Worm (Caenorhabditis elegans) whole organism, late embryonic: Measurements from ENCODE around the gene mnp-1.

Experiments
- C38D4.7 ChIP-seq: fragments of 200-800 bp; sonication (Bioruptor generic); optimal IDR thresholded peaks from 2 replicates; lab custom pipeline; 2018; ENCODE audit warnings: mild to moderate bottlenecking, missing genetic modification characterization, moderate library complexity, missing compliant biosample characterization
- Y22D7AL.16 ChIP-seq: sonication (generic microtip); optimal IDR thresholded peaks from 2 replicates; lab custom pipeline; 2016; ENCODE audit warnings: missing genetic modification characterization, missing compliant biosample characterization
- ahr-1 ChIP-seq: sonication (generic microtip); optimal IDR thresholded peaks from 2 replicates; lab custom pipeline; 2016; ENCODE audit warnings: missing genetic modification characterization, missing compliant biosample characterization
- ama-1 ChIP-seq: fragments of 150-350 bp; optimal IDR thresholded peaks from 2 replicates; lab custom pipeline; 2014
- ceh-2 ChIP-seq: sonication (generic microtip); optimal IDR thresholded peaks from 2 replicates; lab custom pipeline; 2016; ENCODE audit warnings: missing genotype, missing genetic modification characterization, missing compliant biosample characterization
- ceh-22 ChIP-seq: sonication (generic microtip); optimal IDR thresholded peaks from 2 replicates; lab custom pipeline; 2017; ENCODE audit warnings: missing biosample characterization, missing genetic modification characterization
- ceh-30 ChIP-seq: fragments of 150-350 bp; optimal IDR thresholded peaks from 2 replicates; lab custom pipeline; 2014; ENCODE audit warnings: missing biosample characterization, missing genetic modification characterization
- ceh-31 ChIP-seq: sonication (generic microtip); optimal IDR thresholded peaks from 2 replicates; lab custom pipeline; 2016; ENCODE audit warnings: missing genetic modification characterization, missing compliant biosample characterization
- ceh-45 ChIP-seq: fragments of 200-800 bp; sonication (Bioruptor generic); IDR thresholded peaks from 2 replicates; pipeline ENCODE4 v1.3.6; 2022; ENCODE audit warnings: missing genetic modification reagents, missing genetic modification characterization, missing compliant biosample characterization
- ceh-48 ChIP-seq: sonication (generic microtip); optimal IDR thresholded peaks from 2 replicates; lab custom pipeline; 2016; ENCODE audit warnings: missing genetic modification characterization, inconsistent platforms, missing compliant biosample characterization
- ceh-9 ChIP-seq: sonication (generic microtip); optimal IDR thresholded peaks from 2 replicates; lab custom pipeline; 2016; ENCODE audit warnings: mild to moderate bottlenecking, missing genetic modification characterization, inconsistent platforms, missing compliant biosample characterization
- che-1 ChIP-seq: sonication (generic microtip); optimal IDR thresholded peaks from 2 replicates; lab custom pipeline; 2016; ENCODE audit warnings: mild to moderate bottlenecking, missing genetic modification characterization, missing compliant biosample characterization
- dmd-4 ChIP-seq: sonication (generic microtip); optimal IDR thresholded peaks from 2 replicates; lab custom pipeline; 2016; ENCODE audit warnings: borderline replicate concordance, missing genetic modification characterization, missing compliant biosample characterization
- elt-2 ChIP-seq: sonication (generic microtip); optimal IDR thresholded peaks from 2 replicates; lab custom pipeline; 2016; ENCODE audit warnings: missing genetic modification reagents, missing genetic modification characterization, missing compliant biosample characterization
- eyg-1 ChIP-seq: sonication (generic microtip); optimal IDR thresholded peaks from 2 replicates; lab custom pipeline; 2016; ENCODE audit warnings: missing genotype, missing genetic modification characterization, missing compliant biosample characterization
- fkh-10 ChIP-seq: fragments of 150-350 bp; optimal IDR thresholded peaks from 2 replicates; lab custom pipeline; 2014; ENCODE audit warnings: missing biosample characterization, missing genetic modification reagents, missing genetic modification characterization
- fkh-6 ChIP-seq: sonication (generic microtip); optimal IDR thresholded peaks from 2 replicates; lab custom pipeline; 2016; ENCODE audit warnings: missing genetic modification characterization, missing compliant biosample characterization
- hlh-30 ChIP-seq: sonication (generic microtip); optimal IDR thresholded peaks from 2 replicates; lab custom pipeline; 2017; ENCODE audit warnings: antibody characterized with exemption, missing genetic modification characterization, missing compliant biosample characterization; ENCODE audit not compliant: insufficient read depth
- hlh-8 ChIP-seq: sonication (generic microtip); optimal IDR thresholded peaks from 2 replicates; lab custom pipeline; 2016; ENCODE audit warnings: missing genotype, missing genetic modification characterization, missing compliant biosample characterization
- lim-6 ChIP-seq: sonication (generic microtip); optimal IDR thresholded peaks from 2 replicates; lab custom pipeline; 2016; ENCODE audit warnings: missing genetic modification characterization, missing compliant biosample characterization
- madf-2 ChIP-seq: sonication (generic microtip); optimal IDR thresholded peaks from 2 replicates; lab custom pipeline; 2017; ENCODE audit warnings: missing genetic modification characterization, missing compliant biosample characterization
- nfya-1 ChIP-seq: sonication (generic microtip); optimal IDR thresholded peaks from 2 replicates; lab custom pipeline; 2017; ENCODE audit warnings: missing genetic modification characterization, mild to moderate bottlenecking, missing compliant biosample characterization, antibody characterized with exemption, moderate library complexity
- nhr-11 ChIP-seq: fragments of 150-350 bp; optimal IDR thresholded peaks from 2 replicates; lab custom pipeline; 2014; ENCODE audit warnings: missing biosample characterization, missing genetic modification characterization
- npax-4 ChIP-seq: sonication (generic microtip); optimal IDR thresholded peaks from 2 replicates; lab custom pipeline; 2016; ENCODE audit warnings: missing genetic modification characterization, missing compliant biosample characterization
- odd-2 ChIP-seq: sonication (generic microtip); optimal IDR thresholded peaks from 2 replicates; lab custom pipeline; 2017; ENCODE audit warnings: antibody characterized with exemption, mild to moderate bottlenecking, missing genetic modification characterization, missing compliant biosample characterization
- pax-1 ChIP-seq: fragments of 150-350 bp; optimal IDR thresholded peaks from 2 replicates; lab custom pipeline; 2014; ENCODE audit warnings: missing biosample characterization, missing genetic modification characterization
- pros-1 ChIP-seq: fragments of 150-350 bp; optimal IDR thresholded peaks from 2 replicates; lab custom pipeline; 2014; ENCODE audit warnings: missing biosample characterization, missing genetic modification reagents, missing genetic modification characterization
- sdc-2 ChIP-seq: sonication (generic microtip); optimal IDR thresholded peaks from 2 replicates; lab custom pipeline; 2016; ENCODE audit warnings: missing genotype, missing genetic modification characterization, missing compliant biosample characterization
- sox-4 ChIP-seq: sonication (generic microtip); optimal IDR thresholded peaks from 2 replicates; lab custom pipeline; 2017; ENCODE audit warnings: mild to moderate bottlenecking, missing genetic modification characterization, inconsistent platforms, missing compliant biosample characterization
- tbx-2 ChIP-seq: sonication (generic microtip); optimal IDR thresholded peaks from 2 replicates; lab custom pipeline; 2016; ENCODE audit warnings: missing genetic modification characterization, missing compliant biosample characterization
- tbx-7 ChIP-seq: sonication (generic microtip); optimal IDR thresholded peaks from 2 replicates; lab custom pipeline; 2016; ENCODE audit warnings: missing genotype, missing genetic modification characterization, missing compliant biosample characterization
- unc-55 ChIP-seq: sonication (generic microtip); optimal IDR thresholded peaks from 2 replicates; lab custom pipeline; 2017; ENCODE audit warnings: missing biosample characterization, missing genetic modification reagents, missing genetic modification characterization

mnp-1 gene

ce11 chrIII:4356384-4356783, at the start of gene mnp-1:
mnp-1 (plus strand) TSS chrIII:4356594.
- TF ChIP-seq ceh-9 (no peak), sox-4 (tag; lab: Kevin White, UChicago) (no peak)

ce11 chrIII:4309303-4309702, 47.1 kb upstream of the mnp-1 start:
- TF ChIP-seq dmd-4, result no peak
- TF ChIP-seq fkh-6 (tag; lab: Kevin White, UChicago), result no peak
- no peak for TF ChIP-seq sdc-2 (tag; lab: Kevin White, UChicago)
- TF ChIP-seq tbx-7 (tag; lab: Kevin White, UChicago), result no peak
- no peak for TF ChIP-seq elt-2 (tag; lab: Kevin White, UChicago)
- no peak for TF ChIP-seq Y22D7AL.16 (tag; lab: Kevin White, UChicago)
- no peak for TF ChIP-seq C38D4.7 (GFP tag; lab: Kevin White, UChicago)
- TF ChIP-seq tbx-2, result no peak
- no peak for TF ChIP-seq ceh-30 (tag; lab: Kevin White, UChicago)
- TF ChIP-seq ceh-45 (GFP tag; lab: Robert Waterston, UW), result no peak
- no peak for TF ChIP-seq nhr-11 (tag; lab: Kevin White, UChicago)
- no peak for TF ChIP-seq odd-2 (tag; lab: Kevin White, UChicago)
- TF ChIP-seq che-1 (tag; lab: Kevin White, UChicago), result no peak
- TF ChIP-seq fkh-10 (GFP tag; lab: Kevin White, UChicago), result no peak
- no peak for TF ChIP-seq hlh-8
- TF ChIP-seq, all 69 proteins: peak for 0

DNA sequence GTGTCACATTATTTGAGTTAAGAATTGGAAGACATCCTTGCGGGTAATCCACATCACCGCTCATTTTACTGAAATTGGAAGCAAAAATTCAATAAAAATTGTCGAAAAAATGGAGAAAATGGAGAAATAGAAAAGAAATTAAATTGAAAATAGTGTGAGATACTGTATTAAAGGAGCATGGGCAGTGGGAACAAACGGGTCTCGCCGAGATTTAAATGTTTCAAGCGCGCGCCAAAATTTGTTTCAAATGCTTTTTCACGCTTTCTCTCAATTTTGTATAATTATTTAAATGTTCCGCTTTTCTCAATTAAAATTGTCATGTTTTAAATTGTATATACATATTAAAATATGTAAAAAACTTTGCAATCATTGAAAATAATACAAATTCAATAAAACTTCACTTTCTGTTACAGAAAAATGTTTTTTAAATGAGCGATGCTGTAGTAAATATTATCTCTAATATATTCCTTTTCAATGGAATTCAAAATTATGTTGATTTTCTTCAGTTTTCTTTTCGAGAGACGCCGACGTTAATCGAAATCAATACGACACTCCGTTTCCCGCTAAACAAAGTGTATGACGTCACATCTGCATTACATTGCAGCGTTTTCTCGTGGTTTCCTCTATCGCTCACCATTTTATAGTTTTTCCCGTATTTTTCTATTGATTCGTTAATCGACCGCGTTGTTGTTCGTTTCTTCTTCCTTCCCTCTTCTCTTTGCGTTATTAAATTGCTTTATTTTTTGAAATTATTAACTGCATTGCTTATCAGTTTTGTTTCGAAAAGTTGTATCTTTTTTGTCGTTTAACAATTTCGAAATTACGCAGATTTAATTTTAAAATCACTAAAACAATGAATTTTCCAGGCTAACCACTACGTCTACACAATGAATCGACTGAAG, 43.1 kb upstream of the mnp-1 start, which contains the start of the genes evl-14 and dcn-1:
evl-14 (minus strand) TSS at position 68 of the 902 bp plus-strand sequence.
dcn-1 (plus strand) TSS at position 852 of the 902 bp plus-strand sequence.
- TF ChIP-seq tbx-2, result peak; percentile 15
- TF ChIP-seq lim-6 (tag; lab: Kevin White, UChicago), result no peak
- peak; percentile 32 for TF ChIP-seq elt-2 (tag; lab: Kevin White, UChicago)
- peak; percentile 27 for TF ChIP-seq nfya-1 (tag; lab: Kevin White, UChicago)
- no peak for TF ChIP-seq ama-1 (lab: Kevin White, UChicago)
- no peak for TF ChIP-seq ceh-2 (tag; lab: Kevin White, UChicago)
- peak; percentile 58 for TF ChIP-seq ceh-31 (tag; lab: Kevin White, UChicago)
- peak; percentile 58 for TF ChIP-seq unc-55 (GFP tag; lab: Kevin White, UChicago)
- TF ChIP-seq pax-1, result peak; percentile 67
- TF ChIP-seq ceh-48 (tag; lab: Kevin White, UChicago), result peak; percentile 63
- TF ChIP-seq ahr-1 (tag; lab: Kevin White, UChicago), result no peak
- TF ChIP-seq hlh-30 (tag; lab: Kevin White, UChicago), result peak; percentile 63
- peak; percentile 12 for TF ChIP-seq ceh-30 (tag; lab: Kevin White, UChicago)

DNA sequence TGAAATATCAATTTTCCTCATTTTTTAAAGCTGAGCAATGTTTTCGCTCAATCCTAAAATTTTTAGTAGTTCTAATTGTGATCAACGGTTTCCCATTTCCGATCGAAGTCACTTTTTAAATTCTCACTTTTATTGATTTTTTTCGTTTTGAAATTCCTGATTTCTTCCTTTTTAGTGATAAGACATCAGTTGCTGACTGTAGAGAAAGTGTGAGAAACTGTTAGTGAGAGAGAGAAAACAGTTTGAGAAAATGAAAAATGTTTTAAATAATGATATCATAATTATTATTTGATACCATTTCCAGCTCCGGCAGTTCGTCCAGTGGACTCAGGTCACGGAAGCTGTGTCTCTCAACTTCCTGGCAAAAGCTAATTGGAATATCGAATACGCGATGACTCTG, 41.9 kb upstream of the mnp-1 start:
- TF ChIP-seq ceh-2 (tag; lab: Kevin White, UChicago) (no peak), ceh-48 (tag; lab: Kevin White, UChicago) (no peak), ceh-22 (no peak), madf-2 (tag; lab: Kevin White, UChicago) (no peak), eyg-1 (tag; lab: Kevin White, UChicago) (no peak), npax-4 (no peak), fkh-6 (tag; lab: Kevin White, UChicago) (no peak), pros-1 (tag; lab: Kevin White, UChicago) (no peak), hlh-8 (no peak), nfya-1 (tag; lab: Kevin White, UChicago) (no peak)
